Worm (Caenorhabditis elegans) whole organism, young adult: ENCODE results near the gene ivph-3.

Experiments used
- hlh-26 ChIP-seq: fragments of 200-800 bp; sonication (Bioruptor generic); conservative IDR thresholded peaks from 2 replicates; pipeline ENCODE4 v1.3.6; 2022; ENCODE audit warnings: missing genetic modification reagents, missing genetic modification characterization, missing compliant biosample characterization
- nfyb-1 ChIP-seq: fragments of 200-800 bp; sonication (Bioruptor generic); IDR thresholded peaks from 2 replicates; pipeline ENCODE4 v1.3.6; 2022; ENCODE audit warnings: missing genetic modification reagents, missing genetic modification characterization, missing compliant biosample characterization
- ztf-26 ChIP-seq: sonication (generic microtip); optimal IDR thresholded peaks from 2 replicates; lab custom pipeline; 2017; ENCODE audit warnings: missing genetic modification characterization, missing compliant biosample characterization

ce11 chrIV:3095995-3096544, 42.5 kb downstream of the ivph-3 start:
- TF ChIP-seq ztf-26 (no peak), hlh-26 (no peak), nfyb-1 (GFP tag; lab: Robert Waterston, UW) (no peak)
